Worm (Caenorhabditis elegans) whole organism, L1 larva: ENCODE measurements around the gene nas-12.

Experiments
- egl-13 ChIP-seq: sonication (generic microtip); optimal IDR thresholded peaks from 2 replicates; lab custom pipeline; 2016; ENCODE audit warnings: missing genotype, missing genetic modification reagents, missing genetic modification characterization, missing compliant biosample characterization
- nhr-12 ChIP-seq: sonication (generic microtip); optimal IDR thresholded peaks from 2 replicates; lab custom pipeline; 2017; ENCODE audit warnings: missing biosample characterization, missing genetic modification characterization
- nhr-28 ChIP-seq: fragments of 150-350 bp; optimal IDR thresholded peaks from 2 replicates; lab custom pipeline; 2014; ENCODE audit warnings: missing biosample characterization, missing genetic modification characterization

DNA sequence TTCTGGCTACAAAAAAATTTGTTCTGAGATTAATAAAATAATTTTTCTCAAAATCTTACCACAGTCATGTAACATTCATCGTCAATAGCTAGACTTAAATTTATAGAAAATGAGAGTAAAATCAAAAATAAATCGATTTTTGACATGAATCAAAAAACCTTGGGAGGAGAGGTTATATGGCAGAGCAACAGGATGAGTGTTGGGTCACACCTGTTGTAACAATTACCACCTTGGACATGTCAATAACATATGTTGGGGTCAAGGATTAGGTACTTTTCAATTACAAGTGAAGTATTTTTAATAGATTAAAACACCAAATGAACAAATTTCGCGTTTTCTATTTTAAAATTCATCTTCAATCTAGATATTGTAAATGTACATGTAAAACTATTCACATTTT is 17.8 kb downstream of the nas-12 start, which contains the start of gene lipl-7:
- no peak for TF ChIP-seq nhr-12
- TF ChIP-seq egl-13 (tag; lab: Kevin White, UChicago), result no peak
- no peak for TF ChIP-seq nhr-28 (tag; lab: Kevin White, UChicago)
